Worm (Caenorhabditis elegans) whole organism, L4 larva: Measurements from ENCODE around the gene irld-17.
"Not testable (repeated sequence)": the region's sequence is repeated elsewhere in the genome, so short reads cannot be mapped to it uniquely, and the experiment has no call there.

Experiments
- dpl-1 ChIP-seq: fragments of 150-350 bp; optimal IDR thresholded peaks from 2 replicates; lab custom pipeline; 2014; ENCODE audit warnings: missing biosample characterization, missing genetic modification reagents, missing genetic modification characterization
- lin-13 ChIP-seq: fragments of 150-350 bp; optimal IDR thresholded peaks from 2 replicates; lab custom pipeline; 2014; ENCODE audit warnings: missing biosample characterization, missing genetic modification reagents, missing genetic modification characterization
- nhr-237 ChIP-seq: sonication (generic microtip); optimal IDR thresholded peaks from 2 replicates; lab custom pipeline; 2017; ENCODE audit warnings: missing biosample characterization, missing genetic modification characterization
- nhr-77 ChIP-seq: fragments of 150-350 bp; optimal IDR thresholded peaks from 2 replicates; lab custom pipeline; 2014; ENCODE audit warnings: missing biosample characterization, missing genetic modification characterization
- pqm-1 ChIP-seq: sonication (generic microtip); optimal IDR thresholded peaks from 2 replicates; lab custom pipeline; 2017; ENCODE audit warnings: missing biosample characterization, missing genetic modification characterization

DNA sequence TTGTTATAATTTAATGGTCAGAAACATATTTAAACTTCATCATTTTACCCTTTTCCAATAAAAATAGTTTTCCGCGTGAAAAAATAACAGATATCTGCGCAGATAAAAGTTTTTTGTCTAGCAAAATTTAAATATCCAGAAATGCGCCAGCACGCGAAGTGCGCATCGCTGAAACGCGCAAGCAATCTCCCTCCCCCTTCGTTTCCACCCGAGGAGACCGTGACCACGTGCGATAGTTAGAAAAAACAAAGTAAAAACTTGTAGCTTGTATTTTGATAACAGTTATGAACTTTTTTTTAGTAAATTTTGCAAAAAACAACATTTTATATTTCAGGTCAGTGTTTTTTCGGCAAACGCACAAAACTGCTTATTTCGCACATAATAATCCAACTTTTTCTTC is 32.7 kb upstream of the irld-17 start:
- not testable (repeated sequence) for TF ChIP-seq lin-13 (GFP tag; lab: Kevin White, UChicago); pqm-1 (tag; lab: Kevin White, UChicago); nhr-237 (tag; lab: Kevin White, UChicago); nhr-77; dpl-1 (GFP tag; lab: Kevin White, UChicago)
